Fruit fly (Drosophila melanogaster) whole organism, pupa: ENCODE measurements around the gene PH4alphaSG2.

ENCODE experiments used
- CG13204 ChIP-seq: fragments of 200-800 bp; sonication (Bioruptor generic); optimal IDR thresholded peaks from 2 replicates; lab custom pipeline; 2018; ENCODE audit warnings: missing biosample characterization, mild to moderate bottlenecking, missing genetic modification characterization, moderate library complexity
- D1 ChIP-seq: fragments of 200-800 bp; sonication (Bioruptor generic); optimal IDR thresholded peaks from 2 replicates; lab custom pipeline; 2018; ENCODE audit warnings: missing biosample characterization, mild to moderate bottlenecking, missing genetic modification characterization, moderate library complexity
- Ets98B ChIP-seq: fragments of 200-800 bp; sonication (Bioruptor generic); IDR thresholded peaks from 2 replicates; pipeline ENCODE4 v1.3.6; 2022; ENCODE audit warnings: missing biosample characterization, missing genetic modification characterization
- fd96Ca ChIP-seq: fragments of 200-800 bp; sonication (Bioruptor generic); IDR thresholded peaks from 3 replicates; pipeline ENCODE4 v1.3.6; 2022; ENCODE audit warnings: missing biosample characterization, missing genetic modification characterization

- TF ChIP-seq fd96Ca (GFP tag; lab: Robert Waterston, UW) (no peak), D1 (no peak), Ets98B (no peak), CG13204 (GFP tag; lab: Kevin White, UChicago) (no peak)
These were observed 40.4 kb upstream of the PH4alphaSG2 start for dm6 chr3R:30449446-30449845.
